Worm (Caenorhabditis elegans) whole organism, L2 larva: ENCODE measurements around the gene C05C10.3.
A peak's percentile ranks its signal among the peaks of the same experiment; 100 is the strongest.

Experiments used
- C34F6.9 ChIP-seq: fragments of 150-350 bp; optimal IDR thresholded peaks from 2 replicates; lab custom pipeline; 2014; ENCODE audit warnings: missing biosample characterization, missing genetic modification characterization
- F13H6.1 ChIP-seq: sonication (generic microtip); optimal IDR thresholded peaks from 2 replicates; lab custom pipeline; 2016; ENCODE audit warnings: missing genetic modification characterization, missing compliant biosample characterization
- R02D3.7 ChIP-seq: fragments of 150-350 bp; optimal IDR thresholded peaks from 2 replicates; lab custom pipeline; 2014; ENCODE audit warnings: missing biosample characterization, missing genetic modification characterization
- Y55F3AM.14 ChIP-seq: fragments of 200-800 bp; sonication (Bioruptor generic); optimal IDR thresholded peaks from 2 replicates; lab custom pipeline; 2018; ENCODE audit warnings: mild to moderate bottlenecking, missing genetic modification characterization, missing compliant biosample characterization
- ZK546.5 ChIP-seq: sonication (generic microtip); optimal IDR thresholded peaks from 2 replicates; lab custom pipeline; 2017; ENCODE audit warnings: missing biosample characterization, missing genetic modification characterization
- alr-1 ChIP-seq: fragments of 150-350 bp; optimal IDR thresholded peaks from 2 replicates; lab custom pipeline; 2014; ENCODE audit warnings: missing biosample characterization, missing genetic modification characterization
- aly-2 ChIP-seq: fragments of 150-350 bp; optimal IDR thresholded peaks from 2 replicates; lab custom pipeline; 2014; ENCODE audit warnings: missing biosample characterization, missing genetic modification characterization
- ama-1 ChIP-seq: fragments of 150-350 bp; optimal IDR thresholded peaks from 2 replicates; lab custom pipeline; 2018; ENCODE audit warnings: inconsistent platforms
- ceh-82 ChIP-seq: fragments of 150-350 bp; optimal IDR thresholded peaks from 2 replicates; lab custom pipeline; 2014; ENCODE audit warnings: missing biosample characterization, missing genetic modification characterization
- crh-2 ChIP-seq: sonication (generic microtip); optimal IDR thresholded peaks from 2 replicates; lab custom pipeline; 2017; ENCODE audit warnings: missing biosample characterization, missing genetic modification characterization
- egl-27 ChIP-seq: sonication (generic microtip); optimal IDR thresholded peaks from 3 replicates; lab custom pipeline; 2017; ENCODE audit warnings: missing biosample characterization, missing genetic modification reagents, missing genetic modification characterization
- elt-1 ChIP-seq: fragments of 150-350 bp; optimal IDR thresholded peaks from 2 replicates; lab custom pipeline; 2014; ENCODE audit warnings: missing biosample characterization, missing genetic modification characterization
- elt-3 ChIP-seq: sonication (generic microtip); optimal IDR thresholded peaks from 2 replicates; lab custom pipeline; 2017; ENCODE audit warnings: missing biosample characterization, missing genetic modification characterization
- fos-1 ChIP-seq: fragments of 150-350 bp; optimal IDR thresholded peaks from 2 replicates; lab custom pipeline; 2014; ENCODE audit warnings: missing biosample characterization, missing genetic modification characterization
- gmeb-1 ChIP-seq: fragments of 150-350 bp; optimal IDR thresholded peaks from 2 replicates; lab custom pipeline; 2014; ENCODE audit warnings: missing biosample characterization, missing genetic modification characterization
- lin-11 ChIP-seq: fragments of 150-350 bp; sonication (generic microtip); optimal IDR thresholded peaks from 2 replicates; lab custom pipeline; 2014; ENCODE audit warnings: missing biosample characterization, missing genetic modification characterization, inconsistent platforms, mixed read lengths
- lin-13 ChIP-seq: fragments of 150-350 bp; optimal IDR thresholded peaks from 2 replicates; lab custom pipeline; 2014; ENCODE audit warnings: missing biosample characterization, missing genetic modification reagents, missing genetic modification characterization
- lin-39 ChIP-seq: fragments of 150-350 bp; optimal IDR thresholded peaks from 2 replicates; lab custom pipeline; 2014; ENCODE audit warnings: missing biosample characterization, missing genetic modification reagents, missing genetic modification characterization
- lsy-2 ChIP-seq, 2 experiments: fragments of 150-350 bp in 1 of 2; sonication (generic microtip) in 1 of 2; optimal IDR thresholded peaks; 2 replicates each; lab custom pipeline; 2014 to 2017; ENCODE audit warnings: missing biosample characterization in 2 of 2, missing genetic modification characterization in 2 of 2
- mab-5 ChIP-seq: fragments of 150-350 bp; optimal IDR thresholded peaks from 2 replicates; lab custom pipeline; 2014; ENCODE audit warnings: missing biosample characterization, missing genetic modification characterization
- mbf-1 ChIP-seq: sonication (generic microtip); optimal IDR thresholded peaks from 2 replicates; lab custom pipeline; 2017; ENCODE audit warnings: missing biosample characterization, missing genetic modification characterization
- mdl-1 ChIP-seq, 2 experiments: fragments of 150-350 bp in 1 of 2; sonication (generic microtip) in 1 of 2; optimal IDR thresholded peaks; 2 replicates each; lab custom pipeline; 2017; ENCODE audit warnings: missing biosample characterization in 2 of 2, missing genetic modification characterization in 2 of 2
- nhr-10 ChIP-seq: sonication (generic microtip); optimal IDR thresholded peaks from 2 replicates; lab custom pipeline; 2017; ENCODE audit warnings: missing biosample characterization, missing genetic modification characterization
- nhr-11 ChIP-seq: fragments of 150-350 bp; optimal IDR thresholded peaks from 2 replicates; lab custom pipeline; 2014; ENCODE audit warnings: missing biosample characterization, missing genetic modification characterization
- nhr-12 ChIP-seq: fragments of 150-350 bp; optimal IDR thresholded peaks from 2 replicates; lab custom pipeline; 2014; ENCODE audit warnings: missing biosample characterization, missing genetic modification characterization
- nhr-21 ChIP-seq: fragments of 150-350 bp; optimal IDR thresholded peaks from 2 replicates; lab custom pipeline; 2014; ENCODE audit warnings: missing biosample characterization, missing genetic modification characterization
- nhr-23 ChIP-seq: fragments of 150-350 bp; optimal IDR thresholded peaks from 2 replicates; lab custom pipeline; 2014; ENCODE audit warnings: missing biosample characterization, missing genetic modification reagents, missing genetic modification characterization
- nhr-237 ChIP-seq: fragments of 150-350 bp; optimal IDR thresholded peaks from 2 replicates; lab custom pipeline; 2014; ENCODE audit warnings: missing biosample characterization, missing genetic modification characterization
- nhr-25 ChIP-seq: fragments of 150-350 bp; sonication (generic microtip); optimal IDR thresholded peaks from 3 replicates; lab custom pipeline; 2014; ENCODE audit warnings: missing biosample characterization, missing genetic modification characterization
- nhr-6 ChIP-seq: fragments of 150-350 bp; optimal IDR thresholded peaks from 2 replicates; lab custom pipeline; 2014; ENCODE audit warnings: missing biosample characterization, missing genetic modification characterization
- peb-1 ChIP-seq: fragments of 150-350 bp; optimal IDR thresholded peaks from 2 replicates; lab custom pipeline; 2014; ENCODE audit warnings: missing biosample characterization, missing genetic modification characterization
- sem-4 ChIP-seq: fragments of 150-350 bp; optimal IDR thresholded peaks from 2 replicates; lab custom pipeline; 2014; ENCODE audit warnings: missing biosample characterization, missing genetic modification reagents, missing genetic modification characterization
- skn-1 ChIP-seq: sonication (generic microtip); optimal IDR thresholded peaks from 2 replicates; lab custom pipeline; 2017; ENCODE audit warnings: missing biosample characterization, missing genetic modification characterization
- sma-3 ChIP-seq: sonication (generic microtip); optimal IDR thresholded peaks from 2 replicates; lab custom pipeline; 2016; ENCODE audit warnings: missing genetic modification reagents, missing genetic modification characterization, missing compliant biosample characterization
- sma-9 ChIP-seq, 2 experiments: fragments of 150-350 bp in 1 of 2; sonication (generic microtip) in 1 of 2; optimal IDR thresholded peaks; 2 replicates each; lab custom pipeline; 2014 to 2016; ENCODE audit warnings: missing genetic modification characterization in 2 of 2, mild to moderate bottlenecking in 1 of 2, missing biosample characterization in 1 of 2, missing compliant biosample characterization in 1 of 2, missing genetic modification reagents in 1 of 2, moderate library complexity in 1 of 2
- unc-39 ChIP-seq: fragments of 150-350 bp; optimal IDR thresholded peaks from 2 replicates; lab custom pipeline; 2014; ENCODE audit warnings: missing biosample characterization, missing genetic modification characterization
- unc-55 ChIP-seq: fragments of 150-350 bp; sonication (generic microtip); optimal IDR thresholded peaks from 3 replicates; lab custom pipeline; 2014; ENCODE audit warnings: missing biosample characterization, missing genetic modification reagents, missing genetic modification characterization
- unc-62 ChIP-seq: fragments of 150-350 bp; optimal IDR thresholded peaks from 2 replicates; lab custom pipeline; 2014; ENCODE audit warnings: missing biosample characterization, missing genetic modification reagents, missing genetic modification characterization
- zag-1 ChIP-seq: fragments of 150-350 bp; optimal IDR thresholded peaks from 2 replicates; lab custom pipeline; 2014; ENCODE audit warnings: missing biosample characterization, missing genetic modification characterization
- ztf-1 ChIP-seq: fragments of 200-800 bp; sonication (Bioruptor generic); conservative IDR thresholded peaks from 2 replicates; pipeline ENCODE4 v1.3.6; 2022; ENCODE audit warnings: missing genetic modification characterization, missing compliant biosample characterization
- ztf-4 ChIP-seq: fragments of 150-350 bp; optimal IDR thresholded peaks from 2 replicates; lab custom pipeline; 2014; ENCODE audit warnings: missing biosample characterization, missing genetic modification characterization

Gene C05C10.3

DNA sequence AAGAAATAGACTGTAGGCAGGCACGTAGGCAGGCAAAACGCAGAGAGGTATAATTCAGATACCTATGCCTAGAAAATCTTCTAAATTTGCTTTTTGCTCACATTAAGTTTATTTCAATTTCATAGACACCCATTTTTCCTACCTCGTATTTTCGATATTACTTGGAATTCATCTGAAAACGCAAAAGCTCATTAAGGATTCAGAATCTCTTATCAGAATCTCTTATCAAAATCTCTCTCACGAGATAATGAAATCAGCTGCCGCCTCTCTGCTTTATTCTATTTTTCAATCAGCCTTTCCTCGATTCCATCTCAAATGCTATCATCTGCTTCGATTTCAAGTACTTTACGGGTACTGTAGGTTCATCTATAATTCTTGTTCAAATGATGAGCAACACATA lies 15.2 kb upstream of the C05C10.3 start:
- TF ChIP-seq elt-1 (tag; lab: Kevin White, UChicago) (no peak), ama-1 (lab: Kevin White, UChicago) (no peak), skn-1 (tag; lab: Kevin White, UChicago) (no peak)

DNA sequence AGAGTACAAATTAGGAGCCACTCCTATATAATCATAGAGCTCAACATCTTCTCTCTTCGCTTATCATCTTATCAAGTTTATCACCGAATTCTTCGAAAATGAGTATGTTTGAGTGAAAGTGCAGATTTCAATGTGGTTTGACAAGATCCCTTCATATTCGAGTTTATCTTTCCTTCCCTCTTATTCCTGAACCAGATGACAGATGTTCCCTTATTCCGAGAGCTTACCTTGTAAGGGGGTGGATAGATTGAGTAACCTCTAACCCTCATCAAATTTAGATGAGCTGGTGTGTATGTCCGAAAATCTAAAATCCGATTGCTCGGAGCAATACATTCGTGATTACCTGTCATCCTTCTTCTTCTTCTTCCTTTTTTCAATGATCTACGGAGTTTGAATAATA lies 12.0 kb upstream of the C05C10.3 start:
- TF ChIP-seq unc-62 (GFP tag; lab: Kevin White, UChicago) (no peak), lin-13 (GFP tag; lab: Kevin White, UChicago) (no peak), nhr-21 (no peak), C34F6.9 (tag; lab: Kevin White, UChicago) (no peak), F13H6.1 (no peak), unc-55 (no peak), sma-3 (GFP tag; lab: Kevin White, UChicago) (no peak), nhr-6 (tag; lab: Kevin White, UChicago) (no peak), alr-1 (tag; lab: Kevin White, UChicago) (no peak), crh-2 (tag; lab: Kevin White, UChicago) (no peak), peb-1 (tag; lab: Kevin White, UChicago) (no peak)

DNA sequence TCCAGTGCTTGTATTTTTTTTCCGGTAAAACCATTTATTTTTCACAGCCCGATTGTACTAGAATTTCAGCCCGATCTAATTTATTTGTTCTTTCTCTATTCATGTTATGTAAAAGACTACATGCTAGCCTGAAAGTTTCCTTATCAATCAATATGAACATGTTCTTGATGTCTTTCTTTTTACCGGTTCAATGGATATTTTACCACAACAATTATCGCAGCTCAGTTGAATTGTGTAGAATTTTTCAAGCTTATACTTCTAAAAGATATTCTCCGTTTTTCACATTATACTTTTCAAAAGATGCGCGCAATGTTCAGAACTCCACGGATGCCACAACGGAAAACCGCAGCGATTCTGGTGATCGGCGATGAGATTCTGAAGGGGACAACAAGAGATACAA lies 7.1 kb upstream of the C05C10.3 start, which contains the start of gene flad-1:
flad-1 (plus strand) TSS at position 301 of the 400 bp plus-strand sequence.
- TF ChIP-seq crh-2 (tag; lab: Kevin White, UChicago) = no peak
- TF ChIP-seq elt-3 (tag; lab: Kevin White, UChicago) = no peak
- TF ChIP-seq gmeb-1 (tag; lab: Kevin White, UChicago) = no peak
- no peak for TF ChIP-seq lin-39
- TF ChIP-seq mab-5 (tag; lab: Kevin White, UChicago) = no peak
- TF ChIP-seq sma-9 (GFP tag; optimal IDR thresholded peaks at IDR 0.05; lab: Kevin White, UChicago) = no peak
- TF ChIP-seq sma-9 (tag; optimal IDR thresholded peaks at IDR 0.05; lab: Kevin White, UChicago) = no peak
- TF ChIP-seq fos-1 = no peak
- TF ChIP-seq Y55F3AM.14 (GFP tag; lab: Kevin White, UChicago) = no peak
- TF ChIP-seq R02D3.7 (tag; lab: Kevin White, UChicago) = no peak
- TF ChIP-seq skn-1 (tag; lab: Kevin White, UChicago) = no peak
- no peak for TF ChIP-seq sem-4 (tag; lab: Kevin White, UChicago)
- TF ChIP-seq unc-55 = no peak
- no peak for TF ChIP-seq ama-1 (lab: Kevin White, UChicago)
- no peak for TF ChIP-seq nhr-10 (tag; lab: Kevin White, UChicago)
- TF ChIP-seq nhr-23 (tag; lab: Kevin White, UChicago) = no peak

DNA sequence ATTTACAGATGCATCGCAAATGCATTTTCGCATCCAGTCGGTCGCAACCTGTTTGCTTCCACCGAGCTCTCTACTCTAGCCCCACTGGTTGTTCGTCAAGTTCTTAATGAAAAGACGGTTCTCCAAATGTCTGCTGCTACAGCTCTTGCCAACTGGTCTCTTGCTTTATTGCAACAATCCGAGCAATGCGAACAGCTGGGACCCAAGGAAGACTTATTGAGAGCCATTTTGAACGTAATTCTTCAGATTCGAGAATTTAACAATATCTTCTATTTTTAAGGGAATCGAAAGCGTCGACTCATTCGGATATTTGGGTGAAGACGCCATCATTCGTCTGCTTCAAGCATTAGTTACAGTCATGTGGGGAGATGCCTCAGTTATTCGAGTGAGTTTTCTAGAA lies 6.6 kb upstream of the C05C10.3 start:
- TF ChIP-seq lsy-2 (tag; optimal IDR thresholded peaks at IDR 0.05; lab: Kevin White, UChicago) = no peak
- no peak for TF ChIP-seq lin-11 (tag; lab: Kevin White, UChicago)
- no peak for TF ChIP-seq alr-1 (tag; lab: Kevin White, UChicago)
- TF ChIP-seq sem-4 (tag; lab: Kevin White, UChicago) = no peak
- no peak for TF ChIP-seq sma-3 (GFP tag; lab: Kevin White, UChicago)

DNA sequence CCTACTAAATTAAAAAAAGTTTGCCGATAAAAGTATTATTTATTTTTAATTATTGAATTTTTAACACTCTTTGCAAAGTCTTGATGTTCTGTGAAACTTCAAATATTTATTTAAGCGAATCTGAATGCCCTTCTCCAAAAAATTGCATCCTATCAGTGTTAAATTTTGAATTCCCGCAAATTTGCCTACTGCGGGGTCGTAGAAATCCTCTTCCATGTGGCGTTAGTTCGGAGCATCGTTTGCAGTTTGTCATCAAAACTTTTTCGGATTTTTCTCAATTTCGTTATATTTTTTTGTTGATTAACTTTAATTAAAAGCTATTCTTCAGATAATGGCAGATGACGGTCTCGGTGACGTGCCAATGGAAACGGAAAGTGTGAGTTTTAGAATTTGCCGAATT lies 3.7 kb upstream of the C05C10.3 start, which contains the start of gene ufd-3:
ufd-3 (plus strand) TSS at position 324 of the 400 bp plus-strand sequence.
- no peak for TF ChIP-seq peb-1 (tag; lab: Kevin White, UChicago)
- TF ChIP-seq unc-62 (GFP tag; lab: Kevin White, UChicago) = no peak
- TF ChIP-seq nhr-6 (tag; lab: Kevin White, UChicago) = peak; percentile 82
- no peak for TF ChIP-seq nhr-10 (tag; lab: Kevin White, UChicago)
- TF ChIP-seq skn-1 (tag; lab: Kevin White, UChicago) = peak; percentile 56
- TF ChIP-seq mbf-1 (tag; lab: Kevin White, UChicago) = no peak
- TF ChIP-seq fos-1 = peak; percentile 77
- TF ChIP-seq nhr-25 (tag; lab: Kevin White, UChicago) = peak; percentile 82
- TF ChIP-seq lsy-2 (tag; optimal IDR thresholded peaks at IDR 0.05; lab: Kevin White, UChicago) = peak; percentile 73 to 93
- peak; percentile 83 for TF ChIP-seq lin-13 (GFP tag; lab: Kevin White, UChicago)
- peak; percentile 60 for TF ChIP-seq zag-1 (tag; lab: Kevin White, UChicago)
- TF ChIP-seq mdl-1 (tag; optimal IDR thresholded peaks at IDR 0.05; lab: Kevin White, UChicago) = peak in 1 of 2 experiments; percentile 6
- TF ChIP-seq lin-11 (tag; lab: Kevin White, UChicago) = peak; percentile 65
- peak; percentile 72 for TF ChIP-seq egl-27 (tag; lab: Kevin White, UChicago)
- TF ChIP-seq alr-1 (tag; lab: Kevin White, UChicago) = no peak
- TF ChIP-seq nhr-237 (tag; lab: Kevin White, UChicago) = no peak
- TF ChIP-seq unc-55 = peak; percentile 88
- peak; percentile 74 for TF ChIP-seq sem-4 (tag; lab: Kevin White, UChicago)
- no peak for TF ChIP-seq nhr-12
- peak; percentile 95 for TF ChIP-seq C34F6.9 (tag; lab: Kevin White, UChicago)
- peak; percentile 68 for TF ChIP-seq nhr-21
- peak; percentile 97 for TF ChIP-seq gmeb-1 (tag; lab: Kevin White, UChicago)
- no peak for TF ChIP-seq ztf-1 (GFP tag; lab: Robert Waterston, UW)
- no peak for TF ChIP-seq aly-2 (tag; lab: Kevin White, UChicago)
- peak; percentile 16 for TF ChIP-seq nhr-11 (tag; lab: Kevin White, UChicago)
- no peak for TF ChIP-seq nhr-23 (tag; lab: Kevin White, UChicago)
- TF ChIP-seq ama-1 (lab: Kevin White, UChicago) = peak; percentile 24
- peak; percentile 84 for TF ChIP-seq F13H6.1
- TF ChIP-seq unc-39 (tag; lab: Kevin White, UChicago) = no peak
- peak; percentile 91 for TF ChIP-seq sma-9 (GFP tag; optimal IDR thresholded peaks at IDR 0.05; lab: Kevin White, UChicago)
- no peak for TF ChIP-seq sma-9 (tag; optimal IDR thresholded peaks at IDR 0.05; lab: Kevin White, UChicago)
- TF ChIP-seq ZK546.5 (tag; lab: Kevin White, UChicago) = no peak
- no peak for TF ChIP-seq elt-1 (tag; lab: Kevin White, UChicago)
- TF ChIP-seq ztf-4 = peak; percentile 66
- no peak for TF ChIP-seq elt-3 (tag; lab: Kevin White, UChicago)
- TF ChIP-seq ceh-82 = no peak
